Fruit fly (Drosophila melanogaster): ENCODE measurements around the gene Galphaf.

Gene Galphaf

DNA sequence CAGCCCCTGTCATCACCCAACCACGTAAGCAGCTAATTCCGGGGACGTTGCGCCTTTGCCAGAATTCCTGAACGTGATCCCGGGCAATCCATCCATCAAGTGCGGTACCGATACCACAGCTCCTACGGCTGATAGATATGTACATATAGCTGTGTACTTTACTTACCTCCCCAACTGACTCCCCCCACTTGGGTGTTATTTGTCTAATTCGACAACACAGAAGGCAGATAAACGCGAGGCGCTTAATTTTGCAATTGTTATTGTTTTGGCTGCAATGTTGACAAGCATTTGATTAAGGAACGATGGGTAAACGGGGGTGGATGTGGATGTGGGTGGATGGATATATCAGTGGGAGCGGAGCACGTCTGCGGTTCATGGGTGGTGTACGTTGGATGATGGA, 2.5 kb upstream of the Galphaf start (continued):
- TF ChIP-seq Dip3 (GFP tag; optimal IDR thresholded peaks at IDR 0.05), result peak; percentile 4
- no peak for TF ChIP-seq fd3F (GFP tag; optimal IDR thresholded peaks at IDR 0.05)
- TF ChIP-seq CG16863 (GFP tag; optimal IDR thresholded peaks at IDR 0.05), result no peak
- TF ChIP-seq ab (GFP tag; optimal IDR thresholded peaks at IDR 0.05), result no peak
- TF ChIP-seq Ets65A (GFP tag), result no peak
- TF ChIP-seq CG9437 (GFP tag; optimal IDR thresholded peaks at IDR 0.05), result no peak
- TF ChIP-seq CG6254 (GFP tag; optimal IDR thresholded peaks at IDR 0.05), result peak; percentile 28
- peak; percentile 20 for TF ChIP-seq wek (GFP tag; optimal IDR thresholded peaks at IDR 0.05)
- no peak for TF ChIP-seq org-1 (GFP tag; optimal IDR thresholded peaks at IDR 0.05)
- TF ChIP-seq nerfin-2 (GFP tag; IDR thresholded peaks at IDR 0.05; ENCODE audit: partially characterized antibody), result no peak
- peak; percentile 3 for TF ChIP-seq CG1233 (GFP tag; optimal IDR thresholded peaks at IDR 0.05)
- no peak for TF ChIP-seq Myb (GFP tag; optimal IDR thresholded peaks at IDR 0.05)
- TF ChIP-seq vvl (GFP tag; IDR thresholded peaks at IDR 0.05), result 0 out of 2 replicates have a peak, but pooled peaks have one; percentile 20
- no peak for TF ChIP-seq cato (GFP tag; optimal IDR thresholded peaks at IDR 0.05; ENCODE audit: borderline replicate concordance)
- TF ChIP-seq Atf3 (GFP tag; optimal IDR thresholded peaks at IDR 0.05), result no peak
- TF ChIP-seq run (tag; optimal IDR thresholded peaks at IDR 0.05), result no peak
- peak; percentile 2 for TF ChIP-seq CrebB (tag; optimal IDR thresholded peaks at IDR 0.05)
- peak; percentile 79 for TF ChIP-seq mirr (GFP tag; optimal IDR thresholded peaks at IDR 0.05)
- peak; percentile 14 for TF ChIP-seq CG12071 (GFP tag; optimal IDR thresholded peaks at IDR 0.05)
- no peak for TF ChIP-seq sens (GFP tag)
- TF ChIP-seq CG15514 (GFP tag; optimal IDR thresholded peaks at IDR 0.05), result peak; percentile 35
- no peak for TF ChIP-seq ara (GFP tag; IDR thresholded peaks at IDR 0.05)
- TF ChIP-seq hbn (GFP tag; IDR thresholded peaks at IDR 0.05; ENCODE audit: partially characterized antibody), result no peak
- no peak for TF ChIP-seq ac (GFP tag; optimal IDR thresholded peaks at IDR 0.05)
- peak; percentile 34 for TF ChIP-seq HHEX (GFP tag; optimal IDR thresholded peaks at IDR 0.05)
- TF ChIP-seq CG6272 (GFP tag; IDR thresholded peaks at IDR 0.05), result no peak
- peak; percentile 57 for TF ChIP-seq sug (tag; optimal IDR thresholded peaks at IDR 0.05)
- TF ChIP-seq Dref (GFP tag; IDR thresholded peaks at IDR 0.05), result peak; percentile 21; the same call in 1 of the 2 replicates
- TF ChIP-seq Optix (GFP tag; IDR thresholded peaks at IDR 0.05), result no peak

DNA sequence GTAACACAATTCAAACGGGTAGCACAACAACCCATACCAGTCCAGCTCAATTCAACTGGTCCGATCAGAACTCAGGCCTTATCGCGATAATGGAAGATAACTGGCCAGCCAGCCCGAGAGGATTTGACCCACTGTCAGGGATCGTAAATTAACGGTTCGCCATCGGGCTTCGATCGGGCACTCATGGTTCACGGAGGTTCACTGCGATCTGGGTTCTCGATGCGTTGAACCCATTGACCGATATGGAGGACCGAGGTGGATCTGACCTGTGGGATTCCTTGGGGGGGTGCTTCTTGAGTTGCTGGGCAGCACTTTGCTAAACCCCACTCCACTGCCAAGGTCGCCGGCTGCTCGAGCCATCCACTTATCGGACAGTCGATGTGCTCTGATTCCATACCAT, 1.1 kb upstream of the Galphaf start:
- TF ChIP-seq Hr78 (GFP tag; optimal IDR thresholded peaks at IDR 0.05) (peak in 1 of 2 experiments; percentile 69), CG11247 (GFP tag; IDR thresholded peaks at IDR 0.05) (0 out of 2 replicates have a peak, but pooled peaks have one; percentile 20), chinmo (GFP tag; IDR thresholded peaks at IDR 0.05; ENCODE audit: partially characterized antibody) (0 out of 4 replicates have a peak, but pooled peaks have one; percentile 23), Med (GFP tag) (peak; percentile 48), C15 (GFP tag; IDR thresholded peaks at IDR 0.05) (no peak)

DNA sequence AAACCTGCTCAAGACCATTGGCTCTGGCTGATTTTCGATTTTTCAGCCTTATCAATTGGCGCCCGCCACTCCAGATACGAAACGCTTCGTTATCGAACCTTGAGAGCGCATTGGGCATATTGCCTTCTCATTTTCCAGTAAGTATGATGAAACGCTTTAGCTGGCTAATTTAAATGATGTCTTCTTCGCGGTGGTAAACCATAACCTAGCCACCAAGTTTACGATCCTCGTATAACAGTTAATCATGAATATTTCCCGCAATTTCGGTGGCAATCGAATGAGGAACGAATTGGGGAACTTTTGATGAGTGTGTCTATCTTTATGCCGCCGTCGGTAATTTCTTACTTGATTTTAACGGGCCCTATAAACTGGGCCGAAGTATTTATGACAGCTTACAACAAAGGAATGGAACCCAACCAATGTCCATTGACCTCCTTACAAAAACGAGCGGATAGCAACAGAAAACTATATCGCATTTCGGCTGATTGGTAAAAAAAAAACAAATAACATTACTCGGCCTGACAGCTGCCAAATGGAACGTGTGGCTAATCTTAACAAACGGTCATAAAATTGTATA, 1.2 kb downstream of the Galphaf start:
- no peak for TF ChIP-seq z (GFP tag; IDR thresholded peaks at IDR 0.05)
- peak; percentile 84 for TF ChIP-seq sug (tag; optimal IDR thresholded peaks at IDR 0.05)
- peak; percentile 2 for TF ChIP-seq grn (GFP tag; optimal IDR thresholded peaks at IDR 0.05)
- TF ChIP-seq stc (GFP tag; IDR thresholded peaks at IDR 0.05), result no peak
- no peak for TF ChIP-seq CG6254 (GFP tag; optimal IDR thresholded peaks at IDR 0.05)
- TF ChIP-seq CG4328 (GFP tag; optimal IDR thresholded peaks at IDR 0.05), result no peak
- TF ChIP-seq Bgb (GFP tag; IDR thresholded peaks at IDR 0.05; ENCODE audit: partially characterized antibody), result no peak
- TF ChIP-seq Neu2 (GFP tag; optimal IDR thresholded peaks at IDR 0.05; ENCODE audit: borderline replicate concordance), result no peak
- peak; percentile 90 for TF ChIP-seq sd (tag; optimal IDR thresholded peaks at IDR 0.05)
- TF ChIP-seq exex (tag; optimal IDR thresholded peaks at IDR 0.05), result peak; percentile 73
- TF ChIP-seq tup (GFP tag; optimal IDR thresholded peaks at IDR 0.05), result no peak
- no peak for TF ChIP-seq vvl (GFP tag; IDR thresholded peaks at IDR 0.05)
- peak; percentile 68 for TF ChIP-seq CG34376 (GFP tag; optimal IDR thresholded peaks at IDR 0.05)
- TF ChIP-seq CG9932 (GFP tag; IDR thresholded peaks at IDR 0.05), result 0 out of 2 replicates have a peak, but pooled peaks have one; percentile 11
- peak; percentile 18 for TF ChIP-seq gro (GFP tag; optimal IDR thresholded peaks at IDR 0.05)
- no peak for TF ChIP-seq CG32532 (GFP tag; IDR thresholded peaks at IDR 0.05)
- TF ChIP-seq Jarid2 (GFP tag; optimal IDR thresholded peaks at IDR 0.05), result no peak
- no peak for TF ChIP-seq MTF-1 (GFP tag; optimal IDR thresholded peaks at IDR 0.05; ENCODE audit: borderline replicate concordance)

Data from whole organism, embryonic.